Fruit fly (Drosophila melanogaster) whole organism, embryonic: ENCODE results near the gene CG9733.

Experiments
- Blimp-1 ChIP-seq: fragments of 200-800 bp; sonication (Bioruptor generic); optimal IDR thresholded peaks from 3 replicates; lab custom pipeline; 2018; ENCODE audit warnings: missing biosample characterization, missing genetic modification characterization, mild to moderate bottlenecking, moderate library complexity, missing genetic modification reagents
- CG10147 ChIP-seq: fragments of 200-800 bp; sonication (Bioruptor generic); optimal IDR thresholded peaks from 2 replicates; lab custom pipeline; 2019; ENCODE audit warnings: missing biosample characterization, mild to moderate bottlenecking, missing genetic modification characterization, moderate library complexity
- CG11696 ChIP-seq: fragments of 200-800 bp; sonication (Bioruptor generic); IDR thresholded peaks from 2 replicates; pipeline ENCODE4 v1.3.6; 2022; ENCODE audit warnings: missing biosample characterization, missing genetic modification characterization
- CG12391 ChIP-seq: fragments of 200-800 bp; sonication (Bioruptor generic); optimal IDR thresholded peaks from 3 replicates; lab custom pipeline; 2018; ENCODE audit warnings: missing biosample characterization, mild to moderate bottlenecking, missing genetic modification characterization, moderate library complexity
- CG13424 ChIP-seq: fragments of 200-800 bp; sonication (Bioruptor generic); optimal IDR thresholded peaks from 2 replicates; lab custom pipeline; 2019; ENCODE audit warnings: missing biosample characterization, mild to moderate bottlenecking, missing genetic modification characterization, moderate library complexity
- CG13775 ChIP-seq: fragments of 200-800 bp; sonication (Bioruptor generic); optimal IDR thresholded peaks from 3 replicates; lab custom pipeline; 2017; ENCODE audit warnings: missing biosample characterization, mild to moderate bottlenecking, missing genetic modification characterization
- CG15269 ChIP-seq: fragments of 200-800 bp; sonication (Bioruptor generic); optimal IDR thresholded peaks from 2 replicates; lab custom pipeline; 2018; ENCODE audit warnings: missing biosample characterization, mild to moderate bottlenecking, missing genetic modification characterization, moderate library complexity
- CG15601 ChIP-seq: fragments of 200-800 bp; sonication (Bioruptor generic); optimal IDR thresholded peaks from 3 replicates; lab custom pipeline; 2019; ENCODE audit warnings: missing biosample characterization, mild to moderate bottlenecking, missing genetic modification characterization, moderate library complexity
- CG16813 ChIP-seq: fragments of 200-800 bp; sonication (Bioruptor generic); IDR thresholded peaks from 3 replicates; pipeline ENCODE4 v1.3.6; 2022; ENCODE audit warnings: missing biosample characterization, missing genetic modification characterization; ENCODE audit not compliant: partially characterized antibody
- CG18262 ChIP-seq: fragments of 200-800 bp; optimal IDR thresholded peaks from 3 replicates; lab custom pipeline; 2019; ENCODE audit warnings: missing biosample characterization, mild to moderate bottlenecking, missing genetic modification characterization, moderate library complexity
- CG2712 ChIP-seq: fragments of 200-800 bp; optimal IDR thresholded peaks from 3 replicates; lab custom pipeline; 2019; ENCODE audit warnings: missing biosample characterization, mild to moderate bottlenecking, missing genetic modification characterization, moderate library complexity
- CG31224 ChIP-seq: fragments of 200-800 bp; sonication (Bioruptor generic); IDR thresholded peaks from 2 replicates; pipeline ENCODE4 v1.3.6; 2022; ENCODE audit warnings: missing biosample characterization, missing genetic modification characterization
- CG4328 ChIP-seq: fragments of 200-800 bp; sonication (Bioruptor generic); optimal IDR thresholded peaks from 3 replicates; lab custom pipeline; 2017; ENCODE audit warnings: missing biosample characterization, missing genetic modification reagents, missing genetic modification characterization
- CG5180 ChIP-seq: fragments of 200-800 bp; sonication (Bioruptor generic); optimal IDR thresholded peaks from 3 replicates; lab custom pipeline; 2017; ENCODE audit warnings: missing biosample characterization, missing genetic modification characterization, mild to moderate bottlenecking, moderate library complexity, missing genetic modification reagents
- CG6175 ChIP-seq: fragments of 200-800 bp; sonication (Bioruptor generic); IDR thresholded peaks from 3 replicates; pipeline ENCODE4 v1.3.6; 2022; ENCODE audit warnings: missing biosample characterization, missing genetic modification characterization
- CG7839 ChIP-seq: fragments of 200-800 bp; sonication (Bioruptor generic); optimal IDR thresholded peaks from 3 replicates; lab custom pipeline; 2018; ENCODE audit warnings: missing biosample characterization, mild to moderate bottlenecking, missing genetic modification characterization, moderate library complexity
- CG8388 ChIP-seq: fragments of 200-800 bp; sonication (Bioruptor generic); optimal IDR thresholded peaks from 2 replicates; lab custom pipeline; 2019; ENCODE audit warnings: missing biosample characterization, mild to moderate bottlenecking, missing genetic modification characterization, moderate library complexity
- CrebB ChIP-seq: fragments of 200-800 bp; sonication (Bioruptor generic); optimal IDR thresholded peaks from 3 replicates; lab custom pipeline; 2018; ENCODE audit warnings: missing biosample characterization, mild to moderate bottlenecking, missing genetic modification characterization
- GATAe ChIP-seq: fragments of 200-800 bp; sonication (Bioruptor generic); conservative IDR thresholded peaks from 2 replicates; pipeline ENCODE4 v1.3.6; 2022; ENCODE audit warnings: missing biosample characterization, missing genetic modification characterization
- Gsc ChIP-seq: fragments of 200-800 bp; sonication (Bioruptor generic); IDR thresholded peaks from 2 replicates; pipeline ENCODE4 v1.3.6; 2022; ENCODE audit warnings: missing biosample characterization, missing genetic modification characterization
- Hr3 ChIP-seq: fragments of 200-800 bp; sonication (Bioruptor generic); optimal IDR thresholded peaks from 3 replicates; lab custom pipeline; 2016; ENCODE audit warnings: missing biosample characterization, missing genetic modification characterization
- Kr ChIP-seq: fragments of 200-800 bp; sonication (Bioruptor generic); optimal IDR thresholded peaks from 2 replicates; lab custom pipeline; 2017; ENCODE audit warnings: missing biosample characterization, mild to moderate bottlenecking, missing genetic modification characterization
- Neu2 ChIP-seq: fragments of 200-800 bp; sonication (Bioruptor generic); optimal IDR thresholded peaks from 3 replicates; lab custom pipeline; 2016; ENCODE audit warnings: missing biosample characterization, missing genetic modification characterization, borderline replicate concordance
- Six4 ChIP-seq: fragments of 200-800 bp; sonication (Bioruptor generic); optimal IDR thresholded peaks from 2 replicates; lab custom pipeline; 2016; ENCODE audit warnings: missing biosample characterization, missing genetic modification characterization
- Ssrp ChIP-seq: fragments of 200-800 bp; sonication (Bioruptor generic); optimal IDR thresholded peaks from 2 replicates; lab custom pipeline; 2018; ENCODE audit warnings: missing biosample characterization, mild to moderate bottlenecking, missing genetic modification characterization, moderate library complexity
- Usf ChIP-seq: fragments of 200-800 bp; sonication (Bioruptor generic); optimal IDR thresholded peaks from 2 replicates; lab custom pipeline; 2017; ENCODE audit warnings: missing genotype, missing biosample characterization, missing genetic modification characterization
- ap ChIP-seq: fragments of 200-800 bp; sonication (Bioruptor generic); IDR thresholded peaks from 2 replicates; pipeline ENCODE4 v1.3.6; 2022; ENCODE audit warnings: missing biosample characterization, missing genetic modification characterization
- bsh ChIP-seq, 2 experiments: fragments of 200-800 bp; sonication (Bioruptor generic); optimal IDR thresholded peaks; 2 replicates each; lab custom pipeline; 2017 to 2018; ENCODE audit warnings: mild to moderate bottlenecking in 2 of 2, missing biosample characterization in 2 of 2, missing genetic modification characterization in 2 of 2, moderate library complexity in 1 of 2
- eyg ChIP-seq: fragments of 200-800 bp; sonication (Bioruptor generic); optimal IDR thresholded peaks from 3 replicates; lab custom pipeline; 2016; ENCODE audit warnings: missing biosample characterization, missing genetic modification characterization
- gem ChIP-seq: fragments of 200-800 bp; sonication (Bioruptor generic); optimal IDR thresholded peaks from 2 replicates; lab custom pipeline; 2019; ENCODE audit warnings: missing biosample characterization, mild to moderate bottlenecking, missing genetic modification characterization, moderate library complexity
- grau ChIP-seq: fragments of 200-800 bp; optimal IDR thresholded peaks from 3 replicates; lab custom pipeline; 2019; ENCODE audit warnings: missing biosample characterization, mild to moderate bottlenecking, missing genetic modification characterization, moderate library complexity
- grn ChIP-seq: fragments of 200-800 bp; sonication (Bioruptor generic); optimal IDR thresholded peaks from 3 replicates; lab custom pipeline; 2017; ENCODE audit warnings: missing biosample characterization, missing genetic modification characterization
- hth ChIP-seq: fragments of >200 bp; optimal IDR thresholded peaks from 2 replicates; lab custom pipeline; 2017; ENCODE audit warnings: inconsistent platforms
- jigr1 ChIP-seq: fragments of 200-800 bp; sonication (Bioruptor generic); IDR thresholded peaks from 3 replicates; pipeline ENCODE4 v1.3.6; 2022; ENCODE audit warnings: missing biosample characterization, missing genetic modification characterization
- lab ChIP-seq: fragments of 200-800 bp; sonication (Bioruptor generic); optimal IDR thresholded peaks from 3 replicates; lab custom pipeline; 2017; ENCODE audit warnings: missing biosample characterization, missing genetic modification characterization, mild to moderate bottlenecking, moderate library complexity, missing genetic modification reagents
- lmd ChIP-seq: fragments of 200-800 bp; sonication (Bioruptor generic); IDR thresholded peaks from 2 replicates; pipeline ENCODE4 v1.3.6; 2022; ENCODE audit warnings: missing biosample characterization, missing genetic modification characterization
- onecut ChIP-seq: fragments of 200-800 bp; sonication (Bioruptor generic); IDR thresholded peaks from 2 replicates; pipeline ENCODE4 v1.3.6; 2022; ENCODE audit warnings: missing biosample characterization, missing genetic modification characterization
- pho ChIP-seq: fragments of 200-800 bp; sonication (Bioruptor generic); optimal IDR thresholded peaks from 2 replicates; lab custom pipeline; 2016; ENCODE audit warnings: missing biosample characterization, missing genetic modification characterization
- row ChIP-seq: fragments of 200-800 bp; sonication (Bioruptor generic); IDR thresholded peaks from 3 replicates; pipeline ENCODE4 v1.3.6; 2022; ENCODE audit warnings: missing biosample characterization, missing genetic modification characterization
- salm ChIP-seq: fragments of 200-800 bp; sonication (Bioruptor generic); optimal IDR thresholded peaks from 2 replicates; lab custom pipeline; 2018; ENCODE audit warnings: missing biosample characterization, mild to moderate bottlenecking, missing genetic modification characterization
- sd ChIP-seq: fragments of 200-800 bp; sonication (Bioruptor generic); optimal IDR thresholded peaks from 3 replicates; lab custom pipeline; 2018; ENCODE audit warnings: missing biosample characterization, mild to moderate bottlenecking, missing genetic modification characterization, moderate library complexity
- sima ChIP-seq: fragments of 200-800 bp; sonication (Bioruptor generic); optimal IDR thresholded peaks from 2 replicates; lab custom pipeline; 2016; ENCODE audit warnings: missing biosample characterization, missing genetic modification characterization
- tap ChIP-seq: fragments of 200-800 bp; optimal IDR thresholded peaks from 3 replicates; lab custom pipeline; 2019; ENCODE audit warnings: missing biosample characterization, mild to moderate bottlenecking, missing genetic modification characterization, moderate library complexity
- unpg ChIP-seq: fragments of 200-800 bp; sonication (Bioruptor generic); optimal IDR thresholded peaks from 3 replicates; lab custom pipeline; 2018; ENCODE audit warnings: missing biosample characterization, mild to moderate bottlenecking, missing genetic modification characterization, moderate library complexity

Gene CG9733

DNA sequence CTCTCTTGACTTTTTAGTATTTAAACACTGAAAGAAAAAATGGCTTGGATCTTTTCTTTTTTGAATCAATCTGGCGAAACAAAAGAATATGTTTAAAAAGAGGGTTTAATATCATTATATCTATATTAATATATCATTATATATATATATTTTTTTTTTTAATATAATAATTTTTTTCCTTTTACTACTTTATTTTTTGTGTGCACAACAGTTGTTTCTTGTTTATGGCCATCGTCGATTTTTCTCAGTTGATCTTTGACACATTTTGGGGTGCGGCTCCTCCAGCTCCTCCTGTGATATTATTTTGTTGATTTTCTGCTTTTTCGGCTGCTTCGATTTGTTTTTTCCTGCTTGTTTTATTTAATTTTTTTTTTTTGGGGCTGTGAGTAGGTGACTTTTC, 48.5 kb upstream of the CG9733 start (continued):
- TF ChIP-seq CG10147 (GFP tag; lab: Kevin White, UChicago), result no peak
- TF ChIP-seq Neu2 (GFP tag; lab: Kevin White, UChicago), result no peak
- TF ChIP-seq unpg, result peak; percentile 32
- no peak for TF ChIP-seq jigr1 (GFP tag; lab: Robert Waterston, UW)
- no peak for TF ChIP-seq CG6175 (GFP tag; lab: Robert Waterston, UW)
- TF ChIP-seq CrebB, result no peak
- TF ChIP-seq pho (GFP tag; lab: Kevin White, UChicago), result no peak
- TF ChIP-seq lab (GFP tag; lab: Kevin White, UChicago), result no peak
- TF ChIP-seq CG15601 (tag; lab: Kevin White, UChicago), result no peak
- no peak for TF ChIP-seq tap (tag; lab: Kevin White, UChicago)
- TF ChIP-seq CG15269 (tag; lab: Kevin White, UChicago), result peak; percentile 54
- TF ChIP-seq CG8388 (GFP tag; lab: Kevin White, UChicago), result peak; percentile 13
- no peak for TF ChIP-seq lmd (GFP tag; lab: Robert Waterston, UW)
- peak; percentile 44 for TF ChIP-seq grau (tag; lab: Kevin White, UChicago)
- no peak for TF ChIP-seq Usf
- no peak for TF ChIP-seq Gsc
- no peak for TF ChIP-seq CG31224 (GFP tag; lab: Robert Waterston, UW)
- peak; percentile 7 for TF ChIP-seq CG12391 (tag; lab: Kevin White, UChicago)
- no peak for TF ChIP-seq eyg (GFP tag; lab: Kevin White, UChicago)
- peak; percentile 23 for TF ChIP-seq CG7839 (tag; lab: Kevin White, UChicago)
- TF ChIP-seq gem, result peak; percentile 57
- no peak for TF ChIP-seq salm (tag; lab: Kevin White, UChicago)
- no peak for TF ChIP-seq sd (tag; lab: Kevin White, UChicago)
- no peak for TF ChIP-seq hth
- no peak for TF ChIP-seq grn (GFP tag; lab: Kevin White, UChicago)
- TF ChIP-seq Ssrp, result peak; percentile 13
- no peak for TF ChIP-seq CG16813 (GFP tag; lab: Robert Waterston, UW)
- TF ChIP-seq Hr3 (GFP tag; lab: Kevin White, UChicago), result no peak
- no peak for TF ChIP-seq ap
- no peak for TF ChIP-seq Kr (GFP tag; lab: Kevin White, UChicago)
- no peak for TF ChIP-seq CG5180
- TF ChIP-seq CG4328 (GFP tag; lab: Kevin White, UChicago), result no peak
- peak; percentile 29 for TF ChIP-seq CG2712
- TF ChIP-seq sima (GFP tag; lab: Kevin White, UChicago), result no peak
- no peak for TF ChIP-seq Six4 (GFP tag; lab: Kevin White, UChicago)
- peak; percentile 17; the same call in 1 of the 3 replicates for TF ChIP-seq row (GFP tag; lab: Robert Waterston, UW)
- peak; percentile 41 for TF ChIP-seq CG13424 (tag; lab: Kevin White, UChicago)
- no peak for TF ChIP-seq CG13775
- TF ChIP-seq Blimp-1 (GFP tag; lab: Kevin White, UChicago), result peak; percentile 3
- no peak for TF ChIP-seq CG18262 (tag; lab: Kevin White, UChicago)
- no peak for TF ChIP-seq onecut
- TF ChIP-seq GATAe (GFP tag; lab: Robert Waterston, UW), result no peak
- TF ChIP-seq bsh (GFP tag; optimal IDR thresholded peaks at IDR 0.05; lab: Kevin White, UChicago), result peak in 1 of 2 experiments; percentile 36
- TF ChIP-seq CG11696, result no peak
